Fruit fly (Drosophila melanogaster): ENCODE results near the gene CG3036.

CG3036 gene

DNA sequence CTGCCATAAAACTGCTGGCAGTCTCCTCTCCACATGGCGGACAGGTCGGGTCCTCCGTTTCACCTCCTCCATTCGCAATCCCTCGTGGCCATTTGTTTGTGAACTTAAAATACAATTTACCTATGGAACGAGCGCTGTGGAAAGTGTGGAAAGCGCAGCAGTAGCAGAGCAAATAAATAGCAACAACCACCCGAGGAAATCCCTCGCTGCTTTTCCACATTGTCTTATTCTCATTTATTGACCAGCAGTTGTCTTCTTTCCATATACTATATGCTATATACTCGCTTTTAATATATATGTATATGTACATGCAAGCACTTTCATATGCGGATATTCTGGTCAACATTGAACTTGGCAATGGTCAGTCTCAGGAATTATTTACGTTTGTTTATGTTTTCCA is 40.4 kb downstream of the CG3036 start, which contains the start of gene hoe1:
Gene hoe1 (minus strand): TSS at position 101 of the 400 bp plus-strand sequence.
- no peak for TF ChIP-seq noc (tag; optimal IDR thresholded peaks at IDR 0.05)

DNA sequence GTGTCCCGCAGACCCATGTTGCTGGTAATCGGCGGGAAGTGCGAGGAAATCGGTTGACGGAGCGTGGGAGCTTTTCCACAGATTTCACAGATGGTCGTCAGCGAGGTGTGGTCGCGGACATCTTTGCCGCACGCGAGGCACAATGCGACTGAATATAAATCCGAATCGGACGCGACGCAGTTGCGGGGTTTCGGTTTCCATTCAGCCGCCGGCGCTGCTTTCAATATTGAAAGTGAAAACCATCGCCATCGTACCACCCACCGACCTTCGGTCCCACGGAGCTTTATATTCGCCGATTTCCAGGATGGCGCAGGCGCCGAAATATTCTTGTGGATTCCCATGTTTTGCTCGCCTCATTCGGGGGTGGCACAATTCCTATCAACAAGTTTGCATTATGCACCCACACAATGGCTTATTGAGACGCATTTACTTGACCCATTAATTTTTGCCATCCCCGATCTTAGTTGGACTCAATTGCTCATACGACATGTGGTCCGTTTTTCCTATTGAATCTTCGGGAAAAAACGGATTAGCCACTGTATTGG is 44.5 kb downstream of the CG3036 start, which contains the start of gene hoe2:
Gene hoe2 (minus strand): TSS at position 126 of the 545 bp plus-strand sequence.
- TF ChIP-seq noc (tag; optimal IDR thresholded peaks at IDR 0.05): no peak

DNA sequence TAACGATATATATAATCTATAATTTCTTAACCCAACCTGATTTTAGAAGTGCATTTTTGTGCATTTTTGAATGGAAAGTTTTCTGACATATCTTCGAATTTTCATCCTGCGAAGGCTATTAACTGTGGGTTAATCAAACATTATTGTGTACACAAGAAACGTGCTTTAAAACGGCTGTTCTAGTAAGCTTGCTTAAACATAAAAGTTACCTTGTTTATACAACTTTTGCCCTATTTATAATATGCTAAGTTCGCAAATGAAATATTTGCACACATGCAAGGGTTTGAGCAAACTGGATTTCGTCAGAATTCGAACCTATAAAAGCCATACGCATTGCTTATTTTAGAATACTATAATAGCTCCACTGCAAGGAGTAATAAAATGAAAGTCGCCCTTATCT is 45.1 kb downstream of the CG3036 start, which contains the start of gene Sgs1:
Gene Sgs1 (plus strand): TSS at position 350 of the 400 bp plus-strand sequence.
- no peak for TF ChIP-seq noc (tag; optimal IDR thresholded peaks at IDR 0.05)

- TF ChIP-seq noc (tag; optimal IDR thresholded peaks at IDR 0.05): no peak
Measured at dm6 chr2L:4942257-4942792, 50.4 kb downstream of the CG3036 start, which contains the start of gene synr. Gene synr (plus strand): TSS chr2L:4942742.

- TF ChIP-seq noc (tag; optimal IDR thresholded peaks at IDR 0.05): peak; percentile 97
Measured at dm6 chr2L:4945300-4945699, 53.4 kb downstream of the CG3036 start, which contains the start of the genes mRpL24 and betaggt-I. Gene mRpL24 (minus strand): TSS chr2L:4945361. Gene betaggt-I (plus strand): TSS chr2L:4945579.

- TF ChIP-seq noc (tag; optimal IDR thresholded peaks at IDR 0.05): no peak
Measured at dm6 chr2L:4949453-4950045, 57.6 kb downstream of the CG3036 start, which contains the start of gene jet. Gene jet (minus strand): TSS chr2L:4949784.

dm6 chr2L:4950667-4951066 is 58.8 kb downstream of the CG3036 start, which contains the start of gene Jon25Biii:
Gene Jon25Biii (minus strand): TSS chr2L:4950767.
- peak; percentile 28 for TF ChIP-seq noc (tag; optimal IDR thresholded peaks at IDR 0.05)

- no peak for TF ChIP-seq noc (tag; optimal IDR thresholded peaks at IDR 0.05)
Measured at dm6 chr2L:4953086-4953570, 61.2 kb downstream of the CG3036 start, which contains the start of gene Jon25Bii. Gene Jon25Bii (minus strand): TSS chr2L:4953136.
